Fruit fly (Drosophila melanogaster): ENCODE results near the gene CG31551.

CG31551 gene

dm6 chr3R:5648569-5649476 is 21.2 kb downstream of the CG31551 start, which contains the start of the genes MTA1-like and Sec23:
Gene MTA1-like, minus strand, starts transcription at chr3R:5648738.
Gene Sec23, plus strand, starts transcription at chr3R:5649065.
- TF ChIP-seq psq (GFP tag; optimal IDR thresholded peaks at IDR 0.05) (peak; percentile 63), HLH106 (tag; optimal IDR thresholded peaks at IDR 0.05) (peak; percentile 72), h (GFP tag; optimal IDR thresholded peaks at IDR 0.05) (peak; percentile 48), sv (GFP tag; optimal IDR thresholded peaks at IDR 0.05) (peak; percentile 33), br (GFP tag; optimal IDR thresholded peaks at IDR 0.05) (peak; percentile 26), ey (GFP tag; optimal IDR thresholded peaks at IDR 0.05) (peak; percentile 52), Myc (optimal IDR thresholded peaks at IDR 0.05) (peak; percentile 0), fru (GFP tag; optimal IDR thresholded peaks at IDR 0.05) (peak; percentile 36), woc (GFP tag; optimal IDR thresholded peaks at IDR 0.05) (peak; percentile 66), jim (GFP tag; optimal IDR thresholded peaks at IDR 0.05) (no peak), Sp1 (GFP tag; optimal IDR thresholded peaks at IDR 0.05) (peak; percentile 54), Hnf4 (GFP tag; optimal IDR thresholded peaks at IDR 0.05) (peak; percentile 76), CrebA (GFP tag; optimal IDR thresholded peaks at IDR 0.05; ENCODE audit: borderline replicate concordance) (no peak), brk (GFP tag; optimal IDR thresholded peaks at IDR 0.05) (peak; percentile 39), pan (optimal IDR thresholded peaks at IDR 0.05) (no peak), Jra (GFP tag; optimal IDR thresholded peaks at IDR 0.05) (peak; percentile 19), Rel (GFP tag; optimal IDR thresholded peaks at IDR 0.05) (peak; percentile 71), Rel (tag; optimal IDR thresholded peaks at IDR 0.05) (peak; percentile 9), Hr83 (GFP tag; optimal IDR thresholded peaks at IDR 0.05; ENCODE audit: poor library complexity, severe bottlenecking) (peak; percentile 5), dsf (GFP tag; optimal IDR thresholded peaks at IDR 0.05; ENCODE audit: borderline replicate concordance) (peak; percentile 48), N (GFP tag; optimal IDR thresholded peaks at IDR 0.05) (no peak), CG9705 (GFP tag; optimal IDR thresholded peaks at IDR 0.05) (peak; percentile 33), rgr (GFP tag; optimal IDR thresholded peaks at IDR 0.05) (peak; percentile 70), dmrt93B (GFP tag; optimal IDR thresholded peaks at IDR 0.05) (peak; percentile 54), OdsH (GFP tag; optimal IDR thresholded peaks at IDR 0.05) (peak; percentile 24), tai (GFP tag; optimal IDR thresholded peaks at IDR 0.05) (no peak), lola (GFP tag; optimal IDR thresholded peaks at IDR 0.05) (no peak), Vsx2 (GFP tag; optimal IDR thresholded peaks at IDR 0.05; ENCODE audit: partially characterized antibody) (no peak), sage (GFP tag; optimal IDR thresholded peaks at IDR 0.05) (peak; percentile 35), foxo (GFP tag; optimal IDR thresholded peaks at IDR 0.05) (peak in 1 of 2 experiments; percentile 74)

dm6 chr3R:5649903-5650302 is 22.3 kb downstream of the CG31551 start:
- TF ChIP-seq Sp1 (GFP tag; optimal IDR thresholded peaks at IDR 0.05) (no peak), Rel (GFP tag; optimal IDR thresholded peaks at IDR 0.05) (no peak), Rel (tag; optimal IDR thresholded peaks at IDR 0.05) (no peak), GATAd (GFP tag; optimal IDR thresholded peaks at IDR 0.05) (no peak), dl (GFP tag; optimal IDR thresholded peaks at IDR 0.05; ENCODE audit: insufficient read depth in 1 of 2, partially characterized antibody in 2 of 2) (no peak), Dfd (GFP tag; optimal IDR thresholded peaks at IDR 0.05) (peak; percentile 66)

dm6 chr3R:5653887-5654286 is 26.2 kb downstream of the CG31551 start:
- TF ChIP-seq psq (GFP tag; optimal IDR thresholded peaks at IDR 0.05) (no peak), ey (GFP tag; optimal IDR thresholded peaks at IDR 0.05) (no peak), sage (GFP tag; optimal IDR thresholded peaks at IDR 0.05) (no peak), fru (GFP tag; optimal IDR thresholded peaks at IDR 0.05) (no peak), Abd-B (GFP tag; optimal IDR thresholded peaks at IDR 0.05) (no peak), Dfd (GFP tag; optimal IDR thresholded peaks at IDR 0.05) (no peak), br (GFP tag; optimal IDR thresholded peaks at IDR 0.05) (no peak)
